Fruit fly (Drosophila melanogaster) whole organism, embryonic: ENCODE measurements around the gene CG7248.

Experiments
- Abd-B ChIP-seq: fragments of 200-800 bp; sonication (Bioruptor generic); optimal IDR thresholded peaks from 2 replicates; lab custom pipeline; 2018; ENCODE audit warnings: missing biosample characterization, mild to moderate bottlenecking, missing genetic modification characterization, moderate library complexity
- CG10321 ChIP-seq: fragments of 200-800 bp; sonication (Bioruptor generic); IDR thresholded peaks from 2 replicates; pipeline ENCODE4 v1.3.6; 2022; ENCODE audit warnings: missing biosample characterization, missing genetic modification characterization
- CG11695 ChIP-seq: fragments of 200-800 bp; sonication (Bioruptor generic); IDR thresholded peaks from 3 replicates; pipeline ENCODE4 v1.3.6; 2022; ENCODE audit warnings: missing biosample characterization, missing genetic modification characterization
- CG12769 ChIP-seq: fragments of 200-800 bp; sonication (Bioruptor generic); optimal IDR thresholded peaks from 2 replicates; lab custom pipeline; 2019; ENCODE audit warnings: missing biosample characterization, mild to moderate bottlenecking, missing genetic modification characterization, moderate library complexity
- CG13287 ChIP-seq: fragments of 200-800 bp; sonication (Bioruptor generic); IDR thresholded peaks from 2 replicates; pipeline ENCODE4 v1.3.6; 2022; ENCODE audit warnings: missing biosample characterization, missing genetic modification characterization; ENCODE audit not compliant: partially characterized antibody
- CG16779 ChIP-seq: fragments of 200-800 bp; sonication (Bioruptor generic); IDR thresholded peaks from 2 replicates; pipeline ENCODE4 v1.3.6; 2022; ENCODE audit warnings: missing biosample characterization, missing genetic modification characterization
- CG17328 ChIP-seq: fragments of 200-800 bp; sonication (Bioruptor generic); IDR thresholded peaks from 2 replicates; pipeline ENCODE4 v1.3.6; 2022; ENCODE audit warnings: missing biosample characterization, missing genetic modification characterization
- CG30020 ChIP-seq: fragments of 200-800 bp; optimal IDR thresholded peaks from 2 replicates; lab custom pipeline; 2019; ENCODE audit warnings: missing biosample characterization, mild to moderate bottlenecking, missing genetic modification characterization, moderate library complexity
- CG3065 ChIP-seq: fragments of 200-800 bp; sonication (Bioruptor generic); optimal IDR thresholded peaks from 2 replicates; lab custom pipeline; 2016; ENCODE audit warnings: missing biosample characterization, missing genetic modification characterization
- CG4424 ChIP-seq: fragments of 200-800 bp; sonication (Bioruptor generic); optimal IDR thresholded peaks from 3 replicates; lab custom pipeline; 2016; ENCODE audit warnings: missing biosample characterization, missing genetic modification characterization
- CG4730 ChIP-seq: fragments of 200-800 bp; sonication (Bioruptor generic); IDR thresholded peaks from 2 replicates; pipeline ENCODE4 v1.3.6; 2022; ENCODE audit warnings: missing biosample characterization, missing genetic modification characterization
- CG6854 ChIP-seq: fragments of 200-800 bp; sonication (Bioruptor generic); optimal IDR thresholded peaks from 3 replicates; lab custom pipeline; 2017; ENCODE audit warnings: missing biosample characterization, mild to moderate bottlenecking, missing genetic modification characterization
- CG7372 ChIP-seq: fragments of 200-800 bp; sonication (Bioruptor generic); IDR thresholded peaks from 2 replicates; pipeline ENCODE4 v1.3.6; 2022; ENCODE audit warnings: missing biosample characterization, missing genetic modification characterization
- CG7745 ChIP-seq: fragments of 200-800 bp; sonication (Bioruptor generic); optimal IDR thresholded peaks from 2 replicates; lab custom pipeline; 2018; ENCODE audit warnings: missing biosample characterization, mild to moderate bottlenecking, missing genetic modification characterization, moderate library complexity
- CG9215 ChIP-seq: fragments of 200-800 bp; sonication (Bioruptor generic); IDR thresholded peaks from 2 replicates; pipeline ENCODE4 v1.3.6; 2022; ENCODE audit warnings: missing biosample characterization, missing genetic modification characterization
- D19A ChIP-seq: fragments of 200-800 bp; optimal IDR thresholded peaks from 3 replicates; lab custom pipeline; 2019; ENCODE audit warnings: missing biosample characterization, mild to moderate bottlenecking, missing genetic modification characterization, moderate library complexity
- D19B ChIP-seq: fragments of 200-800 bp; sonication (Bioruptor generic); optimal IDR thresholded peaks from 2 replicates; lab custom pipeline; 2017; ENCODE audit warnings: missing biosample characterization, mild to moderate bottlenecking, missing genetic modification characterization
- Dad ChIP-seq: fragments of 200-800 bp; sonication (Bioruptor generic); optimal IDR thresholded peaks from 3 replicates; lab custom pipeline; 2016; ENCODE audit warnings: missing biosample characterization, missing genetic modification characterization
- Doc2 ChIP-seq: fragments of 200-800 bp; sonication (Bioruptor generic); IDR thresholded peaks from 2 replicates; pipeline ENCODE4 v1.3.6; 2022; ENCODE audit warnings: missing biosample characterization, missing genetic modification characterization
- E2f1 ChIP-seq: fragments of 200-800 bp; sonication (Bioruptor generic); IDR thresholded peaks from 2 replicates; pipeline ENCODE4 v1.3.6; 2022; ENCODE audit warnings: missing biosample characterization, missing genetic modification characterization
- HmgD ChIP-seq: fragments of 200-800 bp; sonication (Bioruptor generic); optimal IDR thresholded peaks from 3 replicates; lab custom pipeline; 2016; ENCODE audit warnings: missing biosample characterization, missing genetic modification characterization
- Hsf ChIP-seq: fragments of 200-800 bp; sonication (Bioruptor generic); optimal IDR thresholded peaks from 3 replicates; lab custom pipeline; 2016; ENCODE audit warnings: missing biosample characterization, missing genetic modification characterization
- MESR4 ChIP-seq: fragments of 200-800 bp; sonication (Bioruptor generic); optimal IDR thresholded peaks from 2 replicates; lab custom pipeline; 2018; ENCODE audit warnings: missing biosample characterization, mild to moderate bottlenecking, missing genetic modification characterization, moderate library complexity
- Neu2 ChIP-seq: fragments of 200-800 bp; sonication (Bioruptor generic); optimal IDR thresholded peaks from 3 replicates; lab custom pipeline; 2016; ENCODE audit warnings: missing biosample characterization, missing genetic modification characterization, borderline replicate concordance
- Sin3A ChIP-seq: fragments of >200 bp; optimal IDR thresholded peaks from 2 replicates; lab custom pipeline; 2018
- Sry-δ ChIP-seq: fragments of 200-800 bp; sonication (Bioruptor generic); optimal IDR thresholded peaks from 2 replicates; lab custom pipeline; 2016; ENCODE audit warnings: missing biosample characterization, missing genetic modification characterization
- Trl ChIP-seq, 3 experiments: fragments of >200 bp in 2 of 3; fragments of 200-800 bp in 1 of 3; sonication (Bioruptor generic) in 1 of 3; optimal IDR thresholded peaks; 2 replicates in 1 of 3; 3 replicates in 2 of 3; lab custom pipeline; 2016 to 2017; ENCODE audit warnings: missing biosample characterization in 1 of 3, missing genetic modification characterization in 1 of 3
- ac ChIP-seq: fragments of 200-800 bp; sonication (Bioruptor generic); optimal IDR thresholded peaks from 3 replicates; lab custom pipeline; 2017; ENCODE audit warnings: missing biosample characterization, mild to moderate bottlenecking, missing genetic modification characterization
- bab2 ChIP-seq: fragments of 200-800 bp; sonication (Bioruptor generic); optimal IDR thresholded peaks from 2 replicates; lab custom pipeline; 2016; ENCODE audit warnings: missing biosample characterization, missing genetic modification characterization
- bowl ChIP-seq: fragments of 200-800 bp; sonication (Bioruptor generic); IDR thresholded peaks from 2 replicates; pipeline ENCODE4 v1.3.6; 2022; ENCODE audit warnings: missing biosample characterization, missing genetic modification characterization
- crp ChIP-seq, 2 experiments: fragments of 200-800 bp; sonication (Bioruptor generic); optimal IDR thresholded peaks; 2 replicates in 1 of 2; 3 replicates in 1 of 2; lab custom pipeline; 2017; ENCODE audit warnings: missing biosample characterization in 2 of 2, missing genetic modification characterization in 2 of 2, mild to moderate bottlenecking in 1 of 2, moderate library complexity in 1 of 2
- en ChIP-seq: fragments of 200-800 bp; sonication (Bioruptor generic); optimal IDR thresholded peaks from 2 replicates; lab custom pipeline; 2016; ENCODE audit warnings: missing biosample characterization, missing genetic modification characterization
- eyg ChIP-seq: fragments of 200-800 bp; sonication (Bioruptor generic); optimal IDR thresholded peaks from 3 replicates; lab custom pipeline; 2016; ENCODE audit warnings: missing biosample characterization, missing genetic modification characterization
- gfzf ChIP-seq: fragments of 200-800 bp; sonication (Bioruptor generic); optimal IDR thresholded peaks from 2 replicates; lab custom pipeline; 2016; ENCODE audit warnings: missing biosample characterization, mild to moderate bottlenecking, missing genetic modification characterization, moderate library complexity
- gsb-n ChIP-seq: fragments of 200-800 bp; sonication (Bioruptor generic); optimal IDR thresholded peaks from 3 replicates; lab custom pipeline; 2018; ENCODE audit warnings: missing biosample characterization, mild to moderate bottlenecking, missing genetic modification characterization
- h ChIP-seq: fragments of >200 bp; optimal IDR thresholded peaks from 2 replicates; lab custom pipeline; 2017
- kay ChIP-seq: fragments of 200-800 bp; sonication (Bioruptor generic); optimal IDR thresholded peaks from 2 replicates; lab custom pipeline; 2016; ENCODE audit warnings: missing biosample characterization, missing genetic modification characterization
- ken ChIP-seq: fragments of 200-800 bp; sonication (Bioruptor generic); IDR thresholded peaks from 3 replicates; pipeline ENCODE4 v1.3.6; 2022; ENCODE audit warnings: missing biosample characterization, missing genetic modification characterization
- nerfin-1 ChIP-seq: fragments of 200-800 bp; sonication (Bioruptor generic); optimal IDR thresholded peaks from 3 replicates; lab custom pipeline; 2019; ENCODE audit warnings: missing biosample characterization, mild to moderate bottlenecking, missing genetic modification characterization, moderate library complexity
- oc ChIP-seq: fragments of 200-800 bp; sonication (Bioruptor generic); optimal IDR thresholded peaks from 2 replicates; lab custom pipeline; 2018; ENCODE audit warnings: missing biosample characterization, mild to moderate bottlenecking, missing genetic modification characterization, moderate library complexity
- odd ChIP-seq: fragments of 200-800 bp; sonication (Bioruptor generic); optimal IDR thresholded peaks from 2 replicates; lab custom pipeline; 2017; ENCODE audit warnings: missing biosample characterization, mild to moderate bottlenecking, missing genetic modification characterization
- pan ChIP-seq, 4 experiments: fragments of >200 bp in 3 of 4; fragments of 200-800 bp in 1 of 4; sonication (Bioruptor generic) in 1 of 4; optimal IDR thresholded peaks in 3 of 4; IDR thresholded peaks in 1 of 4; 2 replicates each; pipeline versions ENCODE4 v1.3.6 to Lab custom; 2017 to 2022; ENCODE audit warnings: missing biosample characterization in 2 of 4, missing genetic modification characterization in 2 of 4, mixed read lengths in 1 of 4
- pum ChIP-seq: fragments of 200-800 bp; sonication (Bioruptor generic); optimal IDR thresholded peaks from 2 replicates; lab custom pipeline; 2016; ENCODE audit warnings: missing biosample characterization, missing genetic modification characterization
- sima ChIP-seq: fragments of 200-800 bp; sonication (Bioruptor generic); optimal IDR thresholded peaks from 2 replicates; lab custom pipeline; 2016; ENCODE audit warnings: missing biosample characterization, missing genetic modification characterization
- stc ChIP-seq: fragments of 200-800 bp; sonication (Bioruptor generic); IDR thresholded peaks from 2 replicates; pipeline ENCODE4 v1.3.6; 2022; ENCODE audit warnings: missing biosample characterization, missing genetic modification characterization
- tgo ChIP-seq: fragments of 200-800 bp; sonication (Bioruptor generic); IDR thresholded peaks from 3 replicates; pipeline ENCODE4 v1.3.6; 2022; ENCODE audit warnings: missing biosample characterization, missing genetic modification characterization
- tna ChIP-seq: fragments of 200-800 bp; sonication (Bioruptor generic); IDR thresholded peaks from 2 replicates; pipeline ENCODE4 v1.3.6; 2022; ENCODE audit warnings: missing biosample characterization, missing genetic modification characterization; ENCODE audit not compliant: partially characterized antibody
- z ChIP-seq: fragments of 200-800 bp; sonication (Bioruptor generic); IDR thresholded peaks from 3 replicates; pipeline ENCODE4 v1.3.6; 2022; ENCODE audit warnings: missing biosample characterization, missing genetic modification characterization

Gene CG7248

dm6 chr3L:12002321-12003248 is 48.7 kb downstream of the CG7248 start, which contains the start of the genes Pop2 and CG6928 (continued):
- TF ChIP-seq pan (optimal IDR thresholded peaks at IDR 0.05; lab: Kevin White, UChicago) (no peak), pan (GFP tag; optimal IDR thresholded peaks at IDR 0.05 in 1 of 2, IDR thresholded peaks at IDR 0.05 in 1 of 2) (peak in 1 of 2 experiments; percentile 34), Dad (GFP tag; lab: Kevin White, UChicago) (peak; percentile 82), CG16779 (GFP tag; lab: Robert Waterston, UW) (peak; percentile 41; the same call in 1 of the 2 replicates), Trl (optimal IDR thresholded peaks at IDR 0.05; lab: Kevin White, UChicago) (peak in 1 of 2 experiments; percentile 3), Trl (GFP tag; optimal IDR thresholded peaks at IDR 0.05; lab: Kevin White, UChicago) (peak; percentile 87), CG4730 (GFP tag; lab: Robert Waterston, UW) (peak; percentile 49; the same call in 1 of the 2 replicates), en (no peak), crp (GFP tag; optimal IDR thresholded peaks at IDR 0.05; lab: Kevin White, UChicago) (peak; percentile 83 to 94), CG11695 (GFP tag; lab: Robert Waterston, UW) (0 out of 3 replicates have a peak, but pooled peaks have one; percentile 42), E2f1 (peak; percentile 59), sima (GFP tag; lab: Kevin White, UChicago) (peak; percentile 24), Hsf (GFP tag; lab: Kevin White, UChicago) (peak; percentile 85), ac (GFP tag; lab: Kevin White, UChicago) (peak; percentile 21), stc (no peak), CG6854 (GFP tag; lab: Kevin White, UChicago) (no peak), CG17328 (peak; percentile 69), CG30020 (tag; lab: Kevin White, UChicago) (peak; percentile 42), nerfin-1 (tag; lab: Kevin White, UChicago) (peak; percentile 13), bab2 (GFP tag; lab: Kevin White, UChicago) (peak; percentile 86), HmgD (peak; percentile 70), z (no peak), Neu2 (GFP tag; lab: Kevin White, UChicago) (peak; percentile 62), tgo (GFP tag; lab: Robert Waterston, UW) (peak; percentile 45; the same call in 2 of the 3 replicates), CG4424 (GFP tag; lab: Kevin White, UChicago) (peak; percentile 65), CG7372 (peak; percentile 78), ken (GFP tag; lab: Robert Waterston, UW) (peak; percentile 79; the same call in 2 of the 3 replicates), gfzf (peak; percentile 45), oc (no peak), CG7745 (tag; lab: Kevin White, UChicago) (no peak), CG13287 (peak; percentile 95), gsb-n (tag; lab: Kevin White, UChicago) (peak; percentile 1), bowl (GFP tag; lab: Robert Waterston, UW) (no peak), pum (peak; percentile 88), eyg (peak; percentile 60), Sry-δ (peak; percentile 89), CG10321 (GFP tag; lab: Robert Waterston, UW) (no peak), CG3065 (GFP tag; lab: Kevin White, UChicago) (no peak), D19B (GFP tag; lab: Kevin White, UChicago) (peak; percentile 19), odd (GFP tag; lab: Kevin White, UChicago) (peak; percentile 28), CG9215 (GFP tag; lab: Robert Waterston, UW) (peak; percentile 78), tna (GFP tag; lab: Robert Waterston, UW) (peak; percentile 34; the same call in 1 of the 2 replicates), h (lab: Kevin White, UChicago) (no peak), Abd-B (GFP tag; lab: Kevin White, UChicago) (peak; percentile 72), kay (peak; percentile 64), Doc2 (GFP tag; lab: Robert Waterston, UW) (no peak), CG12769 (no peak), MESR4 (GFP tag; lab: Kevin White, UChicago) (peak; percentile 82), Sin3A (lab: Kevin White, UChicago) (peak; percentile 99), D19A (tag; lab: Kevin White, UChicago) (no peak)
